Worm (Caenorhabditis elegans) whole organism, L3 larva: ENCODE results near the gene Y57A10A.31.

Experiments used
- R02D3.7 ChIP-seq: fragments of 150-350 bp; optimal IDR thresholded peaks from 2 replicates; lab custom pipeline; 2014; ENCODE audit warnings: missing biosample characterization, missing genetic modification characterization
- ama-1 ChIP-seq: fragments of 150-350 bp; optimal IDR thresholded peaks from 2 replicates; lab custom pipeline; 2018
- ceh-16 ChIP-seq: sonication (generic microtip); optimal IDR thresholded peaks from 2 replicates; lab custom pipeline; 2017; ENCODE audit warnings: missing biosample characterization, missing genetic modification characterization
- ceh-9 ChIP-seq: sonication (generic microtip); optimal IDR thresholded peaks from 2 replicates; lab custom pipeline; 2018; ENCODE audit warnings: missing biosample characterization, missing genetic modification characterization
- elt-3 ChIP-seq, 3 experiments: fragments of 150-350 bp in 1 of 3; sonication (generic microtip) in 2 of 3; optimal IDR thresholded peaks; 2 replicates in 2 of 3; 4 replicates in 1 of 3; lab custom pipeline; 2014 to 2017; ENCODE audit warnings: missing biosample characterization in 3 of 3, missing genetic modification characterization in 3 of 3
- fkh-10 ChIP-seq: sonication (generic microtip); optimal IDR thresholded peaks from 2 replicates; lab custom pipeline; 2017; ENCODE audit warnings: missing biosample characterization, missing genetic modification reagents, missing genetic modification characterization
- nhr-12 ChIP-seq: fragments of 150-350 bp; optimal IDR thresholded peaks from 2 replicates; lab custom pipeline; 2014; ENCODE audit warnings: missing biosample characterization, missing genetic modification characterization
- nhr-28 ChIP-seq: fragments of 150-350 bp; optimal IDR thresholded peaks from 2 replicates; lab custom pipeline; 2014; ENCODE audit warnings: missing biosample characterization, missing genetic modification characterization
- skn-1 ChIP-seq: fragments of 150-350 bp; optimal IDR thresholded peaks from 2 replicates; lab custom pipeline; 2014; ENCODE audit warnings: missing biosample characterization, missing genetic modification characterization
- snpc-4 ChIP-seq: fragments of 150-350 bp; optimal IDR thresholded peaks from 2 replicates; lab custom pipeline; 2014; ENCODE audit warnings: missing biosample characterization, missing genetic modification characterization
- unc-62 ChIP-seq: fragments of 150-350 bp; sonication (generic microtip); optimal IDR thresholded peaks from 4 replicates; lab custom pipeline; 2014; ENCODE audit warnings: missing biosample characterization, missing genetic modification reagents, missing genetic modification characterization
- ztf-11 ChIP-seq: fragments of 150-350 bp; optimal IDR thresholded peaks from 2 replicates; lab custom pipeline; 2014; ENCODE audit warnings: missing biosample characterization, missing genetic modification characterization
- ztf-4 ChIP-seq: fragments of 150-350 bp; optimal IDR thresholded peaks from 2 replicates; lab custom pipeline; 2014; ENCODE audit warnings: missing biosample characterization, missing genetic modification characterization

- TF ChIP-seq ama-1 (lab: Kevin White, UChicago) (no peak), R02D3.7 (tag; lab: Kevin White, UChicago) (no peak), ztf-11 (tag; lab: Kevin White, UChicago) (no peak), snpc-4 (tag; lab: Kevin White, UChicago) (no peak), nhr-12 (tag; lab: Kevin White, UChicago) (no peak), skn-1 (tag; lab: Kevin White, UChicago) (no peak), ztf-4 (tag; lab: Kevin White, UChicago) (no peak), elt-3 (tag; optimal IDR thresholded peaks at IDR 0.05; lab: Kevin White, UChicago) (no peak), ceh-9 (tag; lab: Kevin White, UChicago) (no peak), unc-62 (GFP tag; lab: Kevin White, UChicago) (no peak), ceh-16 (no peak), nhr-28 (tag; lab: Kevin White, UChicago) (no peak), fkh-10 (GFP tag; lab: Kevin White, UChicago) (no peak)
Measured at ce11 chrII:12280360-12280759, 8.8 kb upstream of the Y57A10A.31 start, which contains the start of gene ife-5.
